Fruit fly (Drosophila melanogaster): ENCODE measurements around the gene Cyp6d5.

Cyp6d5 gene

DNA sequence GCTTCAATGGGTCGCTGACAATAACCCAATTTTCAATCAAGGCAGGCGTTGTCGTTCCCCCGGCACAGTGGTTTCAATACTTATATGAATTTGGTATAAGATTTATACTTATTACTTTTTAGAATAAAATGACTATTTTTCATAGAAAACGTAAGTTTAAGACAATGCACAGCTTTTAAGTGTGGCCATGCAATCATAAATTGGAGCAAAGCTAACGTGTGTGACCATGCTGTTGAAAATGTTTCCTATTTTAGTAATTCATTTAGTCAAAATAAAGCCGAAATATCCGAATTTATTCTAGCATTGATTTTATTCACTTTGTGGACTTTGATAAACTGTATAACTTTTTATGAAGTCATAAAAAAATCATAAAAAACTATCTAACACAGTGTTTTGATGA, 42.4 kb upstream of the Cyp6d5 start (continued):
- TF ChIP-seq CoRest (tag; optimal IDR thresholded peaks at IDR 0.05) (peak; percentile 18), ap (GFP tag; IDR thresholded peaks at IDR 0.05) (no peak), CG15479 (GFP tag; optimal IDR thresholded peaks at IDR 0.05) (no peak), ATbp (GFP tag; optimal IDR thresholded peaks at IDR 0.05) (peak; percentile 9), CG11504 (tag; optimal IDR thresholded peaks at IDR 0.05) (peak; percentile 60), CG14667 (GFP tag; IDR thresholded peaks at IDR 0.05) (no peak), CG31224 (GFP tag; IDR thresholded peaks at IDR 0.05) (no peak), az2 (GFP tag; optimal IDR thresholded peaks at IDR 0.05) (peak; percentile 15), D (optimal IDR thresholded peaks at IDR 0.05) (no peak), D (GFP tag; optimal IDR thresholded peaks at IDR 0.05) (no peak), h (optimal IDR thresholded peaks at IDR 0.05) (no peak), HmgZ (tag; optimal IDR thresholded peaks at IDR 0.05) (no peak), Ptx1 (GFP tag; IDR thresholded peaks at IDR 0.05) (peak; percentile 30; the same call in 1 of the 2 replicates)

- TF ChIP-seq sens (GFP tag) (peak; percentile 33), Awh (GFP tag; IDR thresholded peaks at IDR 0.05) (0 out of 2 replicates have a peak, but pooled peaks have one; percentile 12), kah (GFP tag; optimal IDR thresholded peaks at IDR 0.05) (no peak), kni (GFP tag; optimal IDR thresholded peaks at IDR 0.05) (peak; percentile 21), crc (GFP tag; optimal IDR thresholded peaks at IDR 0.05) (no peak), Kr (GFP tag; optimal IDR thresholded peaks at IDR 0.05) (peak; percentile 62), zen (tag; optimal IDR thresholded peaks at IDR 0.05) (peak; percentile 92), D (optimal IDR thresholded peaks at IDR 0.05) (peak; percentile 85), D (GFP tag; optimal IDR thresholded peaks at IDR 0.05) (no peak), prd (optimal IDR thresholded peaks at IDR 0.05) (no peak), prd (GFP tag; IDR thresholded peaks at IDR 0.05) (0 out of 3 replicates have a peak, but pooled peaks have one; percentile 42)
Observed at dm6 chr3R:13988923-13989436, 40.0 kb upstream of the Cyp6d5 start.

- TF ChIP-seq CG7839 (tag; optimal IDR thresholded peaks at IDR 0.05) (no peak), Fer2 (tag; optimal IDR thresholded peaks at IDR 0.05) (no peak), Sin3A (optimal IDR thresholded peaks at IDR 0.05) (no peak), CG12104 (GFP tag; optimal IDR thresholded peaks at IDR 0.05) (no peak), prd (optimal IDR thresholded peaks at IDR 0.05) (no peak), prd (GFP tag; IDR thresholded peaks at IDR 0.05) (0 out of 3 replicates have a peak, but pooled peaks have one; percentile 5), CG1792 (GFP tag; optimal IDR thresholded peaks at IDR 0.05) (no peak), Abd-B (GFP tag; optimal IDR thresholded peaks at IDR 0.05) (no peak), ewg (GFP tag; optimal IDR thresholded peaks at IDR 0.05) (no peak), CG34376 (GFP tag; optimal IDR thresholded peaks at IDR 0.05) (no peak), ap (GFP tag; IDR thresholded peaks at IDR 0.05) (no peak), grau (tag; optimal IDR thresholded peaks at IDR 0.05) (peak; percentile 80), CG10431 (GFP tag; optimal IDR thresholded peaks at IDR 0.05) (no peak), CG34224 (GFP tag; IDR thresholded peaks at IDR 0.05; ENCODE audit: partially characterized antibody) (no peak), CG2712 (tag; optimal IDR thresholded peaks at IDR 0.05) (no peak), CG15696 (tag; optimal IDR thresholded peaks at IDR 0.05) (peak; percentile 15), CG10462 (GFP tag; optimal IDR thresholded peaks at IDR 0.05) (no peak)
Observed at dm6 chr3R:13989453-13989852, 39.6 kb upstream of the Cyp6d5 start.

- TF ChIP-seq tll (GFP tag; optimal IDR thresholded peaks at IDR 0.05) (peak in 1 of 2 experiments; percentile 40), Dip2 (GFP tag; IDR thresholded peaks at IDR 0.05) (no peak), bsh (GFP tag; optimal IDR thresholded peaks at IDR 0.05) (no peak), Hr78 (GFP tag; optimal IDR thresholded peaks at IDR 0.05) (no peak), CG2199 (GFP tag; IDR thresholded peaks at IDR 0.05) (peak; percentile 83; the same call in 2 of the 3 replicates), CG9727 (GFP tag; optimal IDR thresholded peaks at IDR 0.05) (no peak), CG6254 (GFP tag; optimal IDR thresholded peaks at IDR 0.05) (no peak), CG32772 (GFP tag; IDR thresholded peaks at IDR 0.05) (peak; percentile 15; the same call in 1 of the 2 replicates), Neu2 (GFP tag; optimal IDR thresholded peaks at IDR 0.05; ENCODE audit: borderline replicate concordance) (no peak), twi (tag; optimal IDR thresholded peaks at IDR 0.05) (peak; percentile 48), sob (GFP tag; IDR thresholded peaks at IDR 0.05) (0 out of 2 replicates have a peak, but pooled peaks have one; percentile 9), dan (GFP tag; IDR thresholded peaks at IDR 0.05) (no peak), kni (GFP tag; optimal IDR thresholded peaks at IDR 0.05) (peak; percentile 31)
Observed at dm6 chr3R:13990109-13990508, 38.9 kb upstream of the Cyp6d5 start.

Data from whole organism, embryonic.